Fruit fly (Drosophila melanogaster): ENCODE results near the gene Axs.

Gene Axs

DNA sequence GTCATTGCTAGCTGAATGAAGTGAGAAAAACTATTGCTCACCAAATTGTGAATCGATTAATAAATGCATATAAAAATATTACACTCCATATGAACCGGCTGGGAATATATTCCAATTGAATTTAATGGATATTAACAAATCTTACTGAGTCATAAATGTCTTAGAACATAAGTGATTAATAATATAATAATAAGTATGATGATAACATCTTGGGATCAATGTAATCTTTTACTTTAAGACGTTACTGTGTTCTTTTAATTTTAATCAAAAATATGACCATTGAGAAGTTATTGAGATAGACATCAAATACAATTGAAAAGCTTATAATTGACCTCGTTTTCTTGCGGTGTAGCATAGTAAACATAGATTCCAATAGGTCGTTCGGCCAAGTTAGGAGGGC is 8.6 kb upstream of the Axs start (continued):
- TF ChIP-seq Eip74EF (GFP tag; optimal IDR thresholded peaks at IDR 0.05) (peak in 1 of 2 experiments; percentile 25), tio (GFP tag; optimal IDR thresholded peaks at IDR 0.05) (no peak)

DNA sequence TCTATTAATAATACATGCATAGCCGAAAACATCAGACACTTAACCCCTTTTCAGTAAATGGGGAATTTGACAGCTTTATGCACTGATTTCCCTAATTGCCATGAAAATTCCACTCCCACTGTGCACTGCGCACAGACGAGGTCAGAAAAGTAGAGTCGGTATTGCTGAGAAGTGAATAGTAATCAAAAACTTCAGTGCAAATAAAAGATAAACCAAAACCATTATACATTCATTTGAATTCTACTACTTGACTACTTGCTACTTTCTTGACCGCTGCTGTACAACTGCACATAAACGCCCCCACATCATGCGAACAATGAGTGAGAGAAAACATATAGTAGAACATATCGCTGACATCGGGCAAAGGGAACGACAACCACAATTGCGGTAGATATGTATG is 7.7 kb upstream of the Axs start:
- TF ChIP-seq CG12155 (GFP tag; optimal IDR thresholded peaks at IDR 0.05) (peak; percentile 58), crp (GFP tag; optimal IDR thresholded peaks at IDR 0.05) (peak in 1 of 2 experiments; percentile 32), CG16779 (GFP tag; IDR thresholded peaks at IDR 0.05) (peak; percentile 67; the same call in 1 of the 2 replicates), CG12104 (GFP tag; optimal IDR thresholded peaks at IDR 0.05) (peak; percentile 67), NK7.1 (GFP tag; optimal IDR thresholded peaks at IDR 0.05) (peak; percentile 51), NFAT (GFP tag; IDR thresholded peaks at IDR 0.05) (0 out of 2 replicates have a peak, but pooled peaks have one; percentile 50), CG10209 (GFP tag; optimal IDR thresholded peaks at IDR 0.05) (peak; percentile 80), jumu (GFP tag; optimal IDR thresholded peaks at IDR 0.05) (peak; percentile 87), chn (GFP tag; optimal IDR thresholded peaks at IDR 0.05) (peak; percentile 86), run (tag; optimal IDR thresholded peaks at IDR 0.05) (peak; percentile 65), CG4707 (GFP tag; optimal IDR thresholded peaks at IDR 0.05) (peak; percentile 84), CG9797 (GFP tag; optimal IDR thresholded peaks at IDR 0.05) (no peak), CG6175 (GFP tag; IDR thresholded peaks at IDR 0.05) (no peak), Xrp1 (GFP tag; IDR thresholded peaks at IDR 0.05) (peak; percentile 91), dysf (GFP tag; IDR thresholded peaks at IDR 0.05) (peak; percentile 88), CG8290 (GFP tag; optimal IDR thresholded peaks at IDR 0.05) (peak; percentile 65), CG8290 (tag; optimal IDR thresholded peaks at IDR 0.05) (peak in 1 of 2 experiments; percentile 88), jigr1 (GFP tag; IDR thresholded peaks at IDR 0.05) (peak; percentile 76; the same call in 2 of the 3 replicates), BEAF-32 (GFP tag; optimal IDR thresholded peaks at IDR 0.05) (no peak), CG2129 (GFP tag; IDR thresholded peaks at IDR 0.05; ENCODE audit: partially characterized antibody) (no peak), CG14710 (tag; optimal IDR thresholded peaks at IDR 0.05) (peak; percentile 83), fu2 (GFP tag; optimal IDR thresholded peaks at IDR 0.05) (peak; percentile 65), al (GFP tag; IDR thresholded peaks at IDR 0.05) (peak; percentile 63), ab (GFP tag; optimal IDR thresholded peaks at IDR 0.05) (peak; percentile 54), nerfin-1 (tag; optimal IDR thresholded peaks at IDR 0.05) (peak; percentile 76), CG1529 (GFP tag; optimal IDR thresholded peaks at IDR 0.05) (peak; percentile 88), CG10565 (GFP tag; optimal IDR thresholded peaks at IDR 0.05) (peak; percentile 50), dpn (GFP tag; optimal IDR thresholded peaks at IDR 0.05) (peak; percentile 82 to 89), CG3726 (GFP tag; IDR thresholded peaks at IDR 0.05) (peak; percentile 84), Dp (GFP tag; optimal IDR thresholded peaks at IDR 0.05) (no peak), CG4328 (GFP tag; optimal IDR thresholded peaks at IDR 0.05) (peak; percentile 15), HLH4C (GFP tag; IDR thresholded peaks at IDR 0.05; ENCODE audit: partially characterized antibody) (no peak), Sry-β (GFP tag; optimal IDR thresholded peaks at IDR 0.05) (peak; percentile 37), maf-S (GFP tag; optimal IDR thresholded peaks at IDR 0.05) (peak; percentile 73), pho (GFP tag; optimal IDR thresholded peaks at IDR 0.05) (peak; percentile 57), CG8478 (optimal IDR thresholded peaks at IDR 0.05) (no peak), bsh (GFP tag; optimal IDR thresholded peaks at IDR 0.05) (peak; percentile 40 to 95), Hmr (GFP tag; optimal IDR thresholded peaks at IDR 0.05) (peak; percentile 61), zen2 (GFP tag; IDR thresholded peaks at IDR 0.05; ENCODE audit: partially characterized antibody) (no peak), Lhr (GFP tag; optimal IDR thresholded peaks at IDR 0.05) (peak; percentile 66), ap (GFP tag; IDR thresholded peaks at IDR 0.05) (peak; percentile 88), CG9876 (GFP tag; optimal IDR thresholded peaks at IDR 0.05) (peak; percentile 76), ems (GFP tag; optimal IDR thresholded peaks at IDR 0.05) (peak; percentile 87), bab2 (GFP tag; optimal IDR thresholded peaks at IDR 0.05) (peak; percentile 89), tgo (GFP tag; IDR thresholded peaks at IDR 0.05) (peak; percentile 82), CG1647 (GFP tag; optimal IDR thresholded peaks at IDR 0.05) (peak; percentile 79), gce (GFP tag; IDR thresholded peaks at IDR 0.05) (peak; percentile 92)

Measured in whole organism, embryonic.